Worm (Caenorhabditis elegans) whole organism, mixed stage, embryonic: ENCODE measurements around the gene vglu-2.

Experiments used
- M03D4.4 ChIP-seq: sonication (generic microtip); optimal IDR thresholded peaks from 2 replicates; lab custom pipeline; 2017; ENCODE audit warnings: mild to moderate bottlenecking, missing genetic modification characterization, missing compliant biosample characterization
- bed-3 ChIP-seq: fragments of 200-800 bp; sonication (Bioruptor generic); optimal IDR thresholded peaks from 3 replicates; lab custom pipeline; 2018; ENCODE audit warnings: mild to moderate bottlenecking, missing genetic modification characterization, moderate library complexity, missing compliant biosample characterization
- blmp-1 ChIP-seq: fragments of 150-350 bp; optimal IDR thresholded peaks from 2 replicates; lab custom pipeline; 2014; ENCODE audit warnings: missing biosample characterization, missing genetic modification characterization
- ceh-39 ChIP-seq: fragments of 150-350 bp; optimal IDR thresholded peaks from 2 replicates; lab custom pipeline; 2014; ENCODE audit warnings: missing biosample characterization, missing genetic modification characterization
- ceh-43 ChIP-seq: fragments of 200-800 bp; sonication (Bioruptor generic); optimal IDR thresholded peaks from 2 replicates; lab custom pipeline; 2018; ENCODE audit warnings: mild to moderate bottlenecking, missing genetic modification characterization, moderate library complexity, missing compliant biosample characterization
- ces-1 ChIP-seq: fragments of 150-350 bp; optimal IDR thresholded peaks from 2 replicates; lab custom pipeline; 2014; ENCODE audit warnings: missing biosample characterization, missing genetic modification reagents, missing genetic modification characterization
- drap-1 ChIP-seq: fragments of 200-800 bp; sonication (Bioruptor generic); optimal IDR thresholded peaks from 3 replicates; lab custom pipeline; 2018; ENCODE audit warnings: mild to moderate bottlenecking, missing genetic modification characterization, missing compliant biosample characterization
- elt-1 ChIP-seq: sonication (generic microtip); optimal IDR thresholded peaks from 2 replicates; lab custom pipeline; 2017; ENCODE audit warnings: missing genetic modification characterization, mild to moderate bottlenecking, missing compliant biosample characterization, antibody characterized with exemption, moderate library complexity, borderline replicate concordance; ENCODE audit not compliant: insufficient read depth
- elt-3 ChIP-seq: fragments of 150-350 bp; optimal IDR thresholded peaks from 2 replicates; lab custom pipeline; 2014; ENCODE audit warnings: missing biosample characterization, missing genetic modification characterization
- flh-1 ChIP-seq: fragments of 200-800 bp; sonication (Bioruptor generic); optimal IDR thresholded peaks from 2 replicates; lab custom pipeline; 2018; ENCODE audit warnings: mild to moderate bottlenecking, missing genetic modification characterization, moderate library complexity, missing compliant biosample characterization
- ham-2 ChIP-seq: fragments of 200-800 bp; sonication (Bioruptor generic); optimal IDR thresholded peaks from 2 replicates; lab custom pipeline; 2018; ENCODE audit warnings: mild to moderate bottlenecking, missing genetic modification characterization, missing compliant biosample characterization
- hlh-1 ChIP-seq: fragments of 150-350 bp; optimal IDR thresholded peaks from 2 replicates; lab custom pipeline; 2014; ENCODE audit warnings: missing biosample characterization, missing genetic modification reagents, missing genetic modification characterization
- lin-32 ChIP-seq: fragments of 200-800 bp; sonication (Bioruptor generic); optimal IDR thresholded peaks from 2 replicates; lab custom pipeline; 2018; ENCODE audit warnings: mild to moderate bottlenecking, missing genetic modification characterization, missing compliant biosample characterization
- lsy-2 ChIP-seq: fragments of 150-350 bp; optimal IDR thresholded peaks from 2 replicates; lab custom pipeline; 2014; ENCODE audit warnings: missing biosample characterization, missing genetic modification characterization
- mab-5 ChIP-seq: fragments of 150-350 bp; optimal IDR thresholded peaks from 2 replicates; lab custom pipeline; 2014; ENCODE audit warnings: missing biosample characterization, missing genetic modification characterization
- mep-1 ChIP-seq: fragments of 150-350 bp; optimal IDR thresholded peaks from 2 replicates; lab custom pipeline; 2017; ENCODE audit warnings: missing biosample characterization, missing genetic modification reagents, missing genetic modification characterization, inconsistent platforms
- mls-2 ChIP-seq: sonication (generic microtip); optimal IDR thresholded peaks from 2 replicates; lab custom pipeline; 2016; ENCODE audit warnings: mild to moderate bottlenecking, missing genetic modification characterization, moderate library complexity, missing compliant biosample characterization
- nhr-12 ChIP-seq: fragments of 150-350 bp; optimal IDR thresholded peaks from 2 replicates; lab custom pipeline; 2014; ENCODE audit warnings: missing biosample characterization, missing genetic modification characterization
- nhr-2 ChIP-seq: fragments of 150-350 bp; optimal IDR thresholded peaks from 2 replicates; lab custom pipeline; 2014; ENCODE audit warnings: missing biosample characterization, missing genetic modification characterization
- nhr-237 ChIP-seq: fragments of 150-350 bp; optimal IDR thresholded peaks from 2 replicates; lab custom pipeline; 2014; ENCODE audit warnings: missing biosample characterization, missing genetic modification characterization
- nhr-28 ChIP-seq: fragments of 150-350 bp; optimal IDR thresholded peaks from 2 replicates; lab custom pipeline; 2014; ENCODE audit warnings: missing biosample characterization, missing genetic modification characterization
- nhr-76 ChIP-seq: sonication (generic microtip); optimal IDR thresholded peaks from 2 replicates; lab custom pipeline; 2017; ENCODE audit warnings: missing biosample characterization, missing genetic modification characterization
- sem-2 ChIP-seq: fragments of 200-800 bp; sonication (Bioruptor generic); optimal IDR thresholded peaks from 2 replicates; lab custom pipeline; 2018; ENCODE audit warnings: mild to moderate bottlenecking, missing genetic modification characterization, missing compliant biosample characterization
- snpc-4 ChIP-seq: fragments of 150-350 bp; optimal IDR thresholded peaks from 2 replicates; lab custom pipeline; 2014; ENCODE audit warnings: missing biosample characterization, missing genetic modification characterization
- sptf-1 ChIP-seq: sonication (generic microtip); optimal IDR thresholded peaks from 2 replicates; lab custom pipeline; 2017; ENCODE audit warnings: mild to moderate bottlenecking, missing genetic modification characterization, moderate library complexity, missing compliant biosample characterization
- tbx-8 ChIP-seq: fragments of 200-800 bp; sonication (Bioruptor generic); optimal IDR thresholded peaks from 2 replicates; lab custom pipeline; 2018; ENCODE audit warnings: mild to moderate bottlenecking, missing genetic modification characterization, moderate library complexity, missing compliant biosample characterization
- unc-120 ChIP-seq: sonication (generic microtip); optimal IDR thresholded peaks from 2 replicates; lab custom pipeline; 2017; ENCODE audit warnings: missing genetic modification characterization, missing compliant biosample characterization; ENCODE audit not compliant: poor library complexity, severe bottlenecking
- unc-39 ChIP-seq: fragments of 150-350 bp; optimal IDR thresholded peaks from 2 replicates; lab custom pipeline; 2014; ENCODE audit warnings: missing biosample characterization, missing genetic modification characterization
- unc-62 ChIP-seq: fragments of 150-350 bp; optimal IDR thresholded peaks from 2 replicates; lab custom pipeline; 2014; ENCODE audit warnings: missing biosample characterization, missing genetic modification reagents, missing genetic modification characterization
- zip-8 ChIP-seq: fragments of 150-350 bp; optimal IDR thresholded peaks from 2 replicates; lab custom pipeline; 2014; ENCODE audit warnings: missing biosample characterization, missing genetic modification characterization
- ztf-11 ChIP-seq: fragments of 150-350 bp; optimal IDR thresholded peaks from 2 replicates; lab custom pipeline; 2014; ENCODE audit warnings: missing biosample characterization, missing genetic modification characterization

vglu-2 gene

ce11 chrIII:10289790-10290189 is 5.1 kb upstream of the vglu-2 start:
- TF ChIP-seq flh-1 (GFP tag; lab: Kevin White, UChicago) = no peak
- TF ChIP-seq drap-1 (GFP tag; lab: Kevin White, UChicago) = no peak
- no peak for TF ChIP-seq mep-1 (tag; lab: Kevin White, UChicago)
- no peak for TF ChIP-seq nhr-2
- no peak for TF ChIP-seq nhr-12 (tag; lab: Kevin White, UChicago)
- TF ChIP-seq ceh-43 = no peak
- no peak for TF ChIP-seq ceh-39 (tag; lab: Kevin White, UChicago)
- no peak for TF ChIP-seq mab-5 (tag; lab: Kevin White, UChicago)
- TF ChIP-seq nhr-28 = no peak
- no peak for TF ChIP-seq unc-62 (GFP tag; lab: Kevin White, UChicago)
- no peak for TF ChIP-seq lin-32 (GFP tag; lab: Kevin White, UChicago)
- no peak for TF ChIP-seq M03D4.4 (tag; lab: Kevin White, UChicago)
- TF ChIP-seq hlh-1 (tag; lab: Kevin White, UChicago) = no peak
- TF ChIP-seq elt-1 (tag; lab: Kevin White, UChicago) = no peak
- no peak for TF ChIP-seq sem-2 (GFP tag; lab: Kevin White, UChicago)
- no peak for TF ChIP-seq ham-2 (GFP tag; lab: Kevin White, UChicago)
- no peak for TF ChIP-seq mls-2 (tag; lab: Kevin White, UChicago)
- TF ChIP-seq, all 35 proteins: peak for 0

- TF ChIP-seq flh-1 (GFP tag; lab: Kevin White, UChicago) (no peak), unc-120 (tag; lab: Kevin White, UChicago) (no peak), elt-3 (no peak), sptf-1 (tag; lab: Kevin White, UChicago) (no peak), snpc-4 (tag; lab: Kevin White, UChicago) (no peak), ham-2 (GFP tag; lab: Kevin White, UChicago) (no peak), zip-8 (tag; lab: Kevin White, UChicago) (no peak), nhr-237 (tag; lab: Kevin White, UChicago) (no peak), mab-5 (tag; lab: Kevin White, UChicago) (no peak), unc-39 (tag; lab: Kevin White, UChicago) (no peak), elt-1 (tag; lab: Kevin White, UChicago) (no peak), nhr-76 (tag; lab: Kevin White, UChicago) (no peak), nhr-12 (tag; lab: Kevin White, UChicago) (no peak), unc-62 (GFP tag; lab: Kevin White, UChicago) (no peak), sem-2 (GFP tag; lab: Kevin White, UChicago) (no peak), blmp-1 (tag; lab: Kevin White, UChicago) (no peak), nhr-28 (no peak), M03D4.4 (tag; lab: Kevin White, UChicago) (no peak)
Observed at ce11 chrIII:10290541-10290940, 4.4 kb upstream of the vglu-2 start.

DNA sequence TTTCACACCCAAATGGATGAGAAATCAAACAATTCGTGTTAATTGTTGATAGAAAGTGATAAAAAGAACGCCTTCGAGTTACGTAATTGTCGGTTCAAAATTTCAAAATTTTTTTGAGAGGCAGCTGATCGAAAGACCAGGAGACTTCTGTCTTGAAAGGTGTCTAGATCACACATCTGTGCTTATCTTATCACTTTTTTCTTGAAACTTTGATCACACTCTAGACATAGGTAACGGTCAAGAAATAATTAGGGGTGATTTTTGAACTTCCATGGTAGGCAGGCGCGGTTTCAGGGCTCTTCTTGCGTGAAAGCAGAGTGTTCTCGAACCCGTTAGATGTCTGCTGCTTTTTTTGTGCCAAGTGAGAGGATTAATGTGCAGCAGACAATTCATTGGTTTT is 1.6 kb upstream of the vglu-2 start:
- TF ChIP-seq nhr-28 (no peak), sptf-1 (tag; lab: Kevin White, UChicago) (no peak), hlh-1 (tag; lab: Kevin White, UChicago) (no peak), mls-2 (tag; lab: Kevin White, UChicago) (no peak), nhr-237 (tag; lab: Kevin White, UChicago) (no peak), lsy-2 (tag; lab: Kevin White, UChicago) (no peak), blmp-1 (tag; lab: Kevin White, UChicago) (no peak), nhr-2 (no peak), mab-5 (tag; lab: Kevin White, UChicago) (no peak), ztf-11 (tag; lab: Kevin White, UChicago) (no peak), bed-3 (GFP tag; lab: Kevin White, UChicago) (no peak), unc-39 (tag; lab: Kevin White, UChicago) (no peak)

ce11 chrIII:10293946-10294345 is 991 bp upstream of the vglu-2 start:
- TF ChIP-seq tbx-8 (GFP tag; lab: Kevin White, UChicago) (no peak), unc-39 (tag; lab: Kevin White, UChicago) (no peak), ces-1 (no peak), mab-5 (tag; lab: Kevin White, UChicago) (no peak), sptf-1 (tag; lab: Kevin White, UChicago) (no peak), lin-32 (GFP tag; lab: Kevin White, UChicago) (no peak), ceh-43 (no peak), blmp-1 (tag; lab: Kevin White, UChicago) (no peak)
